Worm (Caenorhabditis elegans) whole organism, L4 larva: ENCODE results near the gene glb-27.

ENCODE experiments used
- Y75B8A.6 ChIP-seq: fragments of 200-800 bp; sonication (Bioruptor generic); IDR thresholded peaks from 2 replicates; pipeline ENCODE4 v1.3.6; 2022; ENCODE audit warnings: missing genetic modification reagents, missing genetic modification characterization, missing compliant biosample characterization
- aly-2 ChIP-seq: sonication (generic microtip); optimal IDR thresholded peaks from 2 replicates; lab custom pipeline; 2018; ENCODE audit warnings: missing biosample characterization, missing genetic modification characterization
- hlh-30 ChIP-seq: sonication (generic microtip); optimal IDR thresholded peaks from 2 replicates; lab custom pipeline; 2017; ENCODE audit warnings: antibody characterized with exemption, mild to moderate bottlenecking, missing genetic modification characterization, missing compliant biosample characterization; ENCODE audit not compliant: insufficient read depth
- lin-1 ChIP-seq: fragments of 200-800 bp; sonication (Bioruptor generic); IDR thresholded peaks from 2 replicates; pipeline ENCODE4 v1.3.6; 2022; ENCODE audit warnings: missing genetic modification reagents, missing genetic modification characterization, missing compliant biosample characterization
- nhr-11 ChIP-seq: fragments of 150-350 bp; optimal IDR thresholded peaks from 2 replicates; lab custom pipeline; 2014; ENCODE audit warnings: missing biosample characterization, missing genetic modification characterization

- TF ChIP-seq lin-1: no peak
- TF ChIP-seq Y75B8A.6 (GFP tag; lab: Robert Waterston, UW): no peak
- TF ChIP-seq aly-2: no peak
- TF ChIP-seq hlh-30 (tag; lab: Kevin White, UChicago): no peak
- TF ChIP-seq nhr-11: no peak
Observed at ce11 chrII:8570977-8571376, 14.9 kb upstream of the glb-27 start, which contains the start of gene bcs-1.
